Worm (Caenorhabditis elegans): ENCODE results near the gene nep-26.

- TF ChIP-seq unc-62 (GFP tag; optimal IDR thresholded peaks at IDR 0.05) (no peak), ets-4 (GFP tag; optimal IDR thresholded peaks at IDR 0.05) (no peak), ccch-3 (GFP tag; optimal IDR thresholded peaks at IDR 0.05) (no peak), madf-3 (GFP tag; IDR thresholded peaks at IDR 0.05) (no peak), bed-1 (GFP tag; IDR thresholded peaks at IDR 0.05) (no peak), dpl-1 (GFP tag; optimal IDR thresholded peaks at IDR 0.05) (no peak), lir-1 (GFP tag; conservative IDR thresholded peaks at IDR 0.05) (no peak), B0019.2 (GFP tag; conservative IDR thresholded peaks at IDR 0.05) (no peak), nhr-120 (GFP tag; IDR thresholded peaks at IDR 0.05) (no peak), ceh-100 (GFP tag; IDR thresholded peaks at IDR 0.05) (no peak), pha-4 (tag; optimal IDR thresholded peaks at IDR 0.05) (no peak), nhr-27 (tag; optimal IDR thresholded peaks at IDR 0.05) (no peak), ama-1 (optimal IDR thresholded peaks at IDR 0.05) (no peak), ama-1 (GFP tag; optimal IDR thresholded peaks at IDR 0.05) (no peak)
Observed at ce11 chrII:10283145-10283544, 16.8 kb downstream of the nep-26 start.
